Fruit fly (Drosophila melanogaster) whole organism, prepupa: Measurements from ENCODE around the gene CG6287.

Experiments used
- Blimp-1 ChIP-seq: fragments of 200-800 bp; sonication (Bioruptor generic); optimal IDR thresholded peaks from 3 replicates; lab custom pipeline; 2017; ENCODE audit warnings: missing biosample characterization, missing genetic modification characterization, mild to moderate bottlenecking, moderate library complexity, missing genetic modification reagents
- CG10631 ChIP-seq: fragments of 200-800 bp; sonication (Bioruptor generic); optimal IDR thresholded peaks from 2 replicates; lab custom pipeline; 2016; ENCODE audit warnings: missing biosample characterization, missing genetic modification characterization
- CG10669 ChIP-seq: fragments of 200-800 bp; sonication (Bioruptor generic); optimal IDR thresholded peaks from 3 replicates; lab custom pipeline; 2018; ENCODE audit warnings: missing biosample characterization, mild to moderate bottlenecking, missing genetic modification characterization, moderate library complexity
- CG11294 ChIP-seq: fragments of 200-800 bp; sonication (Bioruptor generic); IDR thresholded peaks from 2 replicates; pipeline ENCODE4 v1.3.6; 2022; ENCODE audit warnings: missing biosample characterization, missing genetic modification characterization
- CG11762 ChIP-seq: fragments of 200-800 bp; sonication (Bioruptor generic); optimal IDR thresholded peaks from 3 replicates; lab custom pipeline; 2016; ENCODE audit warnings: missing biosample characterization, missing genetic modification characterization; ENCODE audit not compliant: insufficient read depth
- CG11902 ChIP-seq: fragments of 200-800 bp; sonication (Bioruptor generic); optimal IDR thresholded peaks from 3 replicates; lab custom pipeline; 2016; ENCODE audit warnings: missing biosample characterization, missing genetic modification characterization
- CG15336 ChIP-seq: fragments of 200-800 bp; sonication (Bioruptor generic); IDR thresholded peaks from 2 replicates; pipeline ENCODE4 v1.3.6; 2022; ENCODE audit warnings: missing biosample characterization, missing genetic modification characterization
- CG1621 ChIP-seq: fragments of 200-800 bp; sonication (Bioruptor generic); optimal IDR thresholded peaks from 3 replicates; lab custom pipeline; 2018; ENCODE audit warnings: missing biosample characterization, mild to moderate bottlenecking, missing genetic modification characterization
- CG16779 ChIP-seq: fragments of 200-800 bp; sonication (Bioruptor generic); optimal IDR thresholded peaks from 3 replicates; lab custom pipeline; 2017; ENCODE audit warnings: missing biosample characterization, mild to moderate bottlenecking, missing genetic modification characterization
- CG31627 ChIP-seq: fragments of 200-800 bp; sonication (Bioruptor generic); optimal IDR thresholded peaks from 3 replicates; lab custom pipeline; 2016; ENCODE audit warnings: missing biosample characterization, missing genetic modification characterization
- CG32006 ChIP-seq: fragments of 200-800 bp; sonication (Bioruptor generic); optimal IDR thresholded peaks from 3 replicates; lab custom pipeline; 2017; ENCODE audit warnings: missing biosample characterization, mild to moderate bottlenecking, missing genetic modification characterization
- CG34406 ChIP-seq: fragments of 200-800 bp; sonication (Bioruptor generic); optimal IDR thresholded peaks from 3 replicates; lab custom pipeline; 2016; ENCODE audit warnings: missing biosample characterization, missing genetic modification characterization
- CG4318 ChIP-seq: fragments of 200-800 bp; sonication (Bioruptor generic); optimal IDR thresholded peaks from 3 replicates; lab custom pipeline; 2017; ENCODE audit warnings: missing biosample characterization, mild to moderate bottlenecking, missing genetic modification characterization
- CG6163 ChIP-seq: fragments of 200-800 bp; sonication (Bioruptor generic); IDR thresholded peaks from 3 replicates; pipeline ENCODE4 v1.3.6; 2022; ENCODE audit warnings: missing biosample characterization, missing genetic modification characterization
- CG6276 ChIP-seq: fragments of 200-800 bp; sonication (Bioruptor generic); optimal IDR thresholded peaks from 2 replicates; lab custom pipeline; 2017; ENCODE audit warnings: missing biosample characterization, mild to moderate bottlenecking, missing genetic modification characterization
- CG6792 ChIP-seq: fragments of 200-800 bp; sonication (Bioruptor generic); optimal IDR thresholded peaks from 3 replicates; lab custom pipeline; 2016; ENCODE audit warnings: missing biosample characterization, missing genetic modification characterization
- CG6854 ChIP-seq: fragments of 200-800 bp; sonication (Bioruptor generic); optimal IDR thresholded peaks from 2 replicates; lab custom pipeline; 2017; ENCODE audit warnings: missing biosample characterization, mild to moderate bottlenecking, missing genetic modification characterization
- CG7368 ChIP-seq: fragments of 200-800 bp; sonication (Bioruptor generic); optimal IDR thresholded peaks from 3 replicates; lab custom pipeline; 2016; ENCODE audit warnings: missing biosample characterization, missing genetic modification characterization
- CG8119 ChIP-seq: fragments of 200-800 bp; sonication (Bioruptor generic); IDR thresholded peaks from 3 replicates; pipeline ENCODE4 v1.3.6; 2022; ENCODE audit warnings: missing biosample characterization, missing genetic modification characterization
- CG8319 ChIP-seq: fragments of 200-800 bp; sonication (Bioruptor generic); optimal IDR thresholded peaks from 3 replicates; lab custom pipeline; 2016; ENCODE audit warnings: missing biosample characterization, missing genetic modification characterization
- CG8632 ChIP-seq: fragments of 200-800 bp; sonication (Bioruptor generic); optimal IDR thresholded peaks from 3 replicates; lab custom pipeline; 2016; ENCODE audit warnings: missing biosample characterization, missing genetic modification characterization
- CG9139 ChIP-seq: fragments of 200-800 bp; sonication (Bioruptor generic); optimal IDR thresholded peaks from 3 replicates; lab custom pipeline; 2017; ENCODE audit warnings: missing biosample characterization, mild to moderate bottlenecking, missing genetic modification characterization
- Eip75B ChIP-seq: fragments of 200-800 bp; sonication (Bioruptor generic); optimal IDR thresholded peaks from 3 replicates; lab custom pipeline; 2016; ENCODE audit warnings: missing biosample characterization, missing genetic modification characterization
- Eip93F ChIP-seq: fragments of 200-800 bp; sonication (Bioruptor generic); optimal IDR thresholded peaks from 2 replicates; lab custom pipeline; 2016; ENCODE audit warnings: missing biosample characterization, mild to moderate bottlenecking, missing genetic modification characterization
- Ets96B ChIP-seq: fragments of 200-800 bp; optimal IDR thresholded peaks from 2 replicates; lab custom pipeline; 2019; ENCODE audit warnings: missing biosample characterization, mild to moderate bottlenecking, missing genetic modification characterization, moderate library complexity
- Hr4 ChIP-seq: fragments of 200-800 bp; sonication (Bioruptor generic); optimal IDR thresholded peaks from 3 replicates; lab custom pipeline; 2016; ENCODE audit warnings: missing biosample characterization, missing genetic modification characterization
- Lpt ChIP-seq: fragments of 200-800 bp; sonication (Bioruptor generic); optimal IDR thresholded peaks from 3 replicates; lab custom pipeline; 2016; ENCODE audit warnings: missing biosample characterization, missing genetic modification characterization
- Met ChIP-seq: fragments of 200-800 bp; sonication (Bioruptor generic); optimal IDR thresholded peaks from 3 replicates; lab custom pipeline; 2016; ENCODE audit warnings: missing biosample characterization, missing genetic modification characterization
- OdsH ChIP-seq: fragments of 200-800 bp; sonication (Bioruptor generic); optimal IDR thresholded peaks from 3 replicates; lab custom pipeline; 2016; ENCODE audit warnings: missing biosample characterization, missing genetic modification characterization
- Smox ChIP-seq: fragments of 200-800 bp; sonication (Bioruptor generic); optimal IDR thresholded peaks from 3 replicates; lab custom pipeline; 2016; ENCODE audit warnings: missing biosample characterization, missing genetic modification characterization
- Sox102F ChIP-seq: fragments of 200-800 bp; sonication (Bioruptor generic); optimal IDR thresholded peaks from 2 replicates; lab custom pipeline; 2016; ENCODE audit warnings: missing biosample characterization, mild to moderate bottlenecking, missing genetic modification characterization
- Sox15 ChIP-seq: fragments of 200-800 bp; sonication (Bioruptor generic); optimal IDR thresholded peaks from 3 replicates; lab custom pipeline; 2016; ENCODE audit warnings: missing biosample characterization, missing genetic modification characterization
- achi ChIP-seq: fragments of 200-800 bp; sonication (Bioruptor generic); optimal IDR thresholded peaks from 3 replicates; lab custom pipeline; 2016; ENCODE audit warnings: missing biosample characterization, missing genetic modification characterization
- acj6 ChIP-seq: fragments of 200-800 bp; sonication (Bioruptor generic); optimal IDR thresholded peaks from 3 replicates; lab custom pipeline; 2016; ENCODE audit warnings: missing biosample characterization, missing genetic modification characterization
- cyc ChIP-seq: fragments of 200-800 bp; sonication (Bioruptor generic); optimal IDR thresholded peaks from 3 replicates; lab custom pipeline; 2016; ENCODE audit warnings: missing biosample characterization, missing genetic modification characterization
- dac ChIP-seq: fragments of 200-800 bp; sonication (Bioruptor generic); optimal IDR thresholded peaks from 2 replicates; lab custom pipeline; 2017; ENCODE audit warnings: missing biosample characterization, mild to moderate bottlenecking, missing genetic modification characterization
- dsx ChIP-seq: fragments of 200-800 bp; optimal IDR thresholded peaks from 3 replicates; lab custom pipeline; 2019; ENCODE audit warnings: missing biosample characterization, mild to moderate bottlenecking, missing genetic modification characterization, moderate library complexity; ENCODE audit not compliant: poor library complexity, severe bottlenecking
- esn ChIP-seq: fragments of 200-800 bp; sonication (Bioruptor generic); optimal IDR thresholded peaks from 2 replicates; lab custom pipeline; 2016; ENCODE audit warnings: missing biosample characterization, mild to moderate bottlenecking, missing genetic modification characterization, moderate library complexity
- fd59A ChIP-seq: fragments of 200-800 bp; sonication (Bioruptor generic); optimal IDR thresholded peaks from 2 replicates; lab custom pipeline; 2017; ENCODE audit warnings: missing biosample characterization, mild to moderate bottlenecking, missing genetic modification characterization, missing genetic modification reagents
- fd85E ChIP-seq: fragments of 200-800 bp; sonication (Bioruptor generic); optimal IDR thresholded peaks from 3 replicates; lab custom pipeline; 2016; ENCODE audit warnings: missing biosample characterization, missing genetic modification characterization
- fkh ChIP-seq: fragments of 200-800 bp; sonication (Bioruptor generic); optimal IDR thresholded peaks from 3 replicates; lab custom pipeline; 2017; ENCODE audit warnings: missing biosample characterization, mild to moderate bottlenecking, missing genetic modification characterization, moderate library complexity
- net ChIP-seq: fragments of 200-800 bp; sonication (Bioruptor generic); optimal IDR thresholded peaks from 3 replicates; lab custom pipeline; 2016; ENCODE audit warnings: missing biosample characterization, missing genetic modification characterization
- pdm3 ChIP-seq: fragments of 200-800 bp; sonication (Bioruptor generic); optimal IDR thresholded peaks from 3 replicates; lab custom pipeline; 2016; ENCODE audit warnings: missing biosample characterization, missing genetic modification characterization
- salr ChIP-seq, 2 experiments: fragments of 200-800 bp; sonication (Bioruptor generic); optimal IDR thresholded peaks; 3 replicates each; lab custom pipeline; 2016 to 2018; ENCODE audit warnings: missing biosample characterization in 2 of 2, missing genetic modification characterization in 2 of 2, mild to moderate bottlenecking in 1 of 2
- spab ChIP-seq: fragments of 200-800 bp; sonication (Bioruptor generic); optimal IDR thresholded peaks from 2 replicates; lab custom pipeline; 2017; ENCODE audit warnings: missing biosample characterization, mild to moderate bottlenecking, missing genetic modification characterization, missing genetic modification reagents
- ss ChIP-seq, 2 experiments: fragments of 200-800 bp; sonication (Bioruptor generic); optimal IDR thresholded peaks; 2 replicates in 1 of 2; 3 replicates in 1 of 2; lab custom pipeline; 2017 to 2018; ENCODE audit warnings: mild to moderate bottlenecking in 2 of 2, missing biosample characterization in 2 of 2, missing genetic modification characterization in 2 of 2, moderate library complexity in 1 of 2
- svp ChIP-seq: fragments of 200-800 bp; sonication (Bioruptor generic); peaks from one replicate; lab custom pipeline; 2016; ENCODE audit warnings: missing biosample characterization, missing genetic modification characterization
- vri ChIP-seq: fragments of 200-800 bp; sonication (Bioruptor generic); optimal IDR thresholded peaks from 3 replicates; lab custom pipeline; 2016; ENCODE audit warnings: missing biosample characterization, mild to moderate bottlenecking, missing genetic modification characterization

Gene CG6287

DNA sequence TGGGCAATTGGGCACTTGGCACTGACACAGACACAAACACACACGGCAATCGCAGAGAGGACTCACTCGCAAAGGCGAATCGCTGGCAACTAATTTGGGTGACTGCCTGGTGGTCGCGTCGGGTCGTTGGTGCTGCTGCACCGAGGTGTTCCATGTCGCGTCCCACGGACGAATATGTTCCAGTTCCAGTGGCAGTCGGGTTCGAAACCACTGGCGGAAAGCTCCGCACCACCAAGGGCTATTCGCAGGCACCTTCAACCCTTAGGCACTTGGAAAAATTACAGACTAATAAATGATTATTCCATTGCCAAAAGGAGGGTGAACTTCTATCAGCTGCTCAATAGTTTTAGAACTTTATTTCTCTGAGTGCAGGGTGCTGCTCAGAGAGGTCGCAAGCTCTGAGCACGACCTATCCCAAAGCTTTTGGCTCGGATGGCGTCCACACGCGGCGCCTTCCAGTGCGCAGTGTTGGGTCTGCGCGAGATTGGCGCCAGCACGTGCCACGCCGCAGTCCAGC lies 48.0 kb upstream of the CG6287 start, which contains the start of gene Ca-beta (continued):
- TF ChIP-seq CG15336 (GFP tag; lab: Robert Waterston, UW) (no peak), fkh (GFP tag; lab: Kevin White, UChicago) (no peak), Sox15 (GFP tag; lab: Kevin White, UChicago) (no peak), salr (GFP tag; optimal IDR thresholded peaks at IDR 0.05; lab: Kevin White, UChicago) (no peak), CG32006 (GFP tag; lab: Kevin White, UChicago) (peak; percentile 18), CG31627 (GFP tag; lab: Kevin White, UChicago) (peak; percentile 0), CG34406 (peak; percentile 6), svp (GFP tag; lab: Kevin White, UChicago) (peak; percentile 74), esn (GFP tag; lab: Kevin White, UChicago) (peak; percentile 24), Eip93F (GFP tag; lab: Kevin White, UChicago) (no peak)

DNA sequence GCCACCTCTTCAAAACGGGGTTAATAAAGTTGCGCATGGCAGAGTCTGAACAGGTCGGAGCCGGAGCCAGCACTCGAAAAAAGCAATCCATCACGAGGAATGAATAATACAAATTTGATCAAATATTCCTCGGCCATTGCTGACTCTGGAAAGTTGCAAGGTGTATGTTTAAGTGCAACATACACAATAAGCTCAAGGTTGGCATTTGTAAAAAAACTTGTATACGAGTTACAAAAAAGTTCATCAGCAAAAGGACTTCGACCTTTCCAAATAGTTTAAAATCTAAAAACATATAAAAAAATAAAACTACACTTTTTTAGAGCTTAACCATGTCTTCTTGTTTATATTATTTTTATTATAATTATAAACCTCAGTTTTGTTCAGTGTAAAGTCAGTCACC lies 45.2 kb upstream of the CG6287 start:
- TF ChIP-seq CG11902 (GFP tag; lab: Kevin White, UChicago) (no peak), achi (GFP tag; lab: Kevin White, UChicago) (peak; percentile 19), fkh (GFP tag; lab: Kevin White, UChicago) (no peak), pdm3 (GFP tag; lab: Kevin White, UChicago) (no peak), Ets96B (tag; lab: Kevin White, UChicago) (peak; percentile 18), CG11294 (GFP tag; lab: Robert Waterston, UW) (no peak), CG8119 (GFP tag; lab: Robert Waterston, UW) (peak; percentile 52; the same call in 2 of the 3 replicates), Sox102F (GFP tag; lab: Kevin White, UChicago) (no peak), cyc (no peak), vri (no peak), CG10631 (GFP tag; lab: Kevin White, UChicago) (peak; percentile 24), CG7368 (no peak), dac (GFP tag; lab: Kevin White, UChicago) (no peak), salr (GFP tag; optimal IDR thresholded peaks at IDR 0.05; lab: Kevin White, UChicago) (no peak), Eip93F (GFP tag; lab: Kevin White, UChicago) (no peak), net (no peak), CG6163 (GFP tag; lab: Robert Waterston, UW) (0 out of 3 replicates have a peak, but pooled peaks have one; percentile 36), fd59A (GFP tag; lab: Kevin White, UChicago) (no peak), CG6854 (no peak), ss (GFP tag; optimal IDR thresholded peaks at IDR 0.05; lab: Kevin White, UChicago) (no peak), CG6792 (no peak), Smox (GFP tag; lab: Kevin White, UChicago) (no peak), CG4318 (GFP tag; lab: Kevin White, UChicago) (no peak), fd85E (GFP tag; lab: Kevin White, UChicago) (no peak), Sox15 (GFP tag; lab: Kevin White, UChicago) (no peak), CG9139 (GFP tag; lab: Kevin White, UChicago) (no peak), CG1621 (no peak), CG10669 (GFP tag; lab: Kevin White, UChicago) (no peak), CG6276 (GFP tag; lab: Kevin White, UChicago) (peak; percentile 4), Hr4 (GFP tag; lab: Kevin White, UChicago) (peak; percentile 48), OdsH (peak; percentile 29), CG34406 (peak; percentile 17), Lpt (no peak), Blimp-1 (GFP tag; lab: Kevin White, UChicago) (no peak), CG8632 (GFP tag; lab: Kevin White, UChicago) (no peak), CG11762 (GFP tag; lab: Kevin White, UChicago) (no peak), svp (GFP tag; lab: Kevin White, UChicago) (peak; percentile 48), dsx (GFP tag; lab: Kevin White, UChicago) (no peak), CG8319 (no peak), CG16779 (tag; lab: Kevin White, UChicago) (no peak), acj6 (GFP tag; lab: Kevin White, UChicago) (peak; percentile 36), spab (GFP tag; lab: Kevin White, UChicago) (peak; percentile 6), Eip75B (GFP tag; lab: Kevin White, UChicago) (no peak), CG15336 (GFP tag; lab: Robert Waterston, UW) (0 out of 2 replicates have a peak, but pooled peaks have one; percentile 32), Met (GFP tag; lab: Kevin White, UChicago) (peak; percentile 5)
